Fruit fly (Drosophila melanogaster): ENCODE results near the gene IP3K2.

The IP3K2 gene

dm6 chrX:13368149-13368548, 64.7 kb downstream of the IP3K2 start, which contains the start of gene dmrt11E (continued):
- TF ChIP-seq corto (GFP tag; optimal IDR thresholded peaks at IDR 0.05), result no peak
- TF ChIP-seq ase (GFP tag; IDR thresholded peaks at IDR 0.05), result peak; percentile 41; the same call in 1 of the 3 replicates
- TF ChIP-seq CG18764 (GFP tag; optimal IDR thresholded peaks at IDR 0.05), result peak; percentile 20
- no peak for TF ChIP-seq CG8944 (GFP tag; optimal IDR thresholded peaks at IDR 0.05)

dm6 chrX:13369438-13369837, 66.0 kb downstream of the IP3K2 start:
- no peak for TF ChIP-seq Bteb2 (GFP tag; optimal IDR thresholded peaks at IDR 0.05)
- TF ChIP-seq HLH3B (GFP tag; IDR thresholded peaks at IDR 0.05), result no peak
- TF ChIP-seq Mes4 (GFP tag; optimal IDR thresholded peaks at IDR 0.05), result no peak
- TF ChIP-seq CG2202 (tag; optimal IDR thresholded peaks at IDR 0.05), result no peak
- TF ChIP-seq jigr1 (GFP tag; IDR thresholded peaks at IDR 0.05), result no peak
- no peak for TF ChIP-seq Hsf (GFP tag; optimal IDR thresholded peaks at IDR 0.05)
- no peak for TF ChIP-seq lab (GFP tag; optimal IDR thresholded peaks at IDR 0.05)
- TF ChIP-seq Doc2 (GFP tag; IDR thresholded peaks at IDR 0.05), result no peak
- TF ChIP-seq tll (GFP tag; optimal IDR thresholded peaks at IDR 0.05), result peak in 1 of 2 experiments; percentile 14
- TF ChIP-seq twi (tag; optimal IDR thresholded peaks at IDR 0.05), result peak; percentile 90
- TF ChIP-seq Lhr (GFP tag; optimal IDR thresholded peaks at IDR 0.05), result no peak
- no peak for TF ChIP-seq Scr (GFP tag; IDR thresholded peaks at IDR 0.05; ENCODE audit: partially characterized antibody)
- no peak for TF ChIP-seq hb (GFP tag; IDR thresholded peaks at IDR 0.05; ENCODE audit: partially characterized antibody)
- TF ChIP-seq phol (tag; optimal IDR thresholded peaks at IDR 0.05), result no peak
- no peak for TF ChIP-seq lmd (GFP tag; IDR thresholded peaks at IDR 0.05)
- TF ChIP-seq Atf-2 (GFP tag; optimal IDR thresholded peaks at IDR 0.05), result no peak
- no peak for TF ChIP-seq Hr3 (GFP tag; optimal IDR thresholded peaks at IDR 0.05)
- no peak for TF ChIP-seq vnd (GFP tag; IDR thresholded peaks at IDR 0.05; ENCODE audit: partially characterized antibody)
- TF ChIP-seq Six4 (GFP tag; optimal IDR thresholded peaks at IDR 0.05), result peak; percentile 20
- no peak for TF ChIP-seq usp (GFP tag; optimal IDR thresholded peaks at IDR 0.05)
- TF ChIP-seq CG11247 (GFP tag; IDR thresholded peaks at IDR 0.05), result no peak
- peak; percentile 7 for TF ChIP-seq sqz (GFP tag; optimal IDR thresholded peaks at IDR 0.05)
- TF ChIP-seq dmrt11E (tag; optimal IDR thresholded peaks at IDR 0.05), result peak; percentile 50
- TF ChIP-seq sr (GFP tag; IDR thresholded peaks at IDR 0.05), result no peak
- no peak for TF ChIP-seq CG10267 (tag; optimal IDR thresholded peaks at IDR 0.05)

dm6 chrX:13370306-13370705, 66.9 kb downstream of the IP3K2 start, which contains the start of gene CG1640:
TSS of gene CG1640 (plus strand) at chrX:13370606.
- TF ChIP-seq Gsc (GFP tag; IDR thresholded peaks at IDR 0.05) (no peak), Eip74EF (GFP tag; optimal IDR thresholded peaks at IDR 0.05) (no peak), TFAM (GFP tag; optimal IDR thresholded peaks at IDR 0.05) (no peak), ems (GFP tag; optimal IDR thresholded peaks at IDR 0.05) (no peak), Bgb (GFP tag; IDR thresholded peaks at IDR 0.05; ENCODE audit: partially characterized antibody) (no peak), CG8944 (GFP tag; optimal IDR thresholded peaks at IDR 0.05) (no peak), CG42726 (GFP tag; IDR thresholded peaks at IDR 0.05; ENCODE audit: partially characterized antibody) (no peak), shn (GFP tag; optimal IDR thresholded peaks at IDR 0.05) (no peak), sr (GFP tag; IDR thresholded peaks at IDR 0.05) (no peak), dimm (GFP tag; IDR thresholded peaks at IDR 0.05) (no peak), Hand (GFP tag; optimal IDR thresholded peaks at IDR 0.05) (no peak), CG30020 (tag; optimal IDR thresholded peaks at IDR 0.05) (no peak), gro (GFP tag; optimal IDR thresholded peaks at IDR 0.05) (no peak), btn (GFP tag; optimal IDR thresholded peaks at IDR 0.05) (no peak), Nf-YB (GFP tag; optimal IDR thresholded peaks at IDR 0.05) (no peak), unpg (GFP tag; optimal IDR thresholded peaks at IDR 0.05) (no peak), Hr78 (GFP tag; optimal IDR thresholded peaks at IDR 0.05) (no peak), Kr (GFP tag; optimal IDR thresholded peaks at IDR 0.05) (no peak), CG3281 (GFP tag; optimal IDR thresholded peaks at IDR 0.05) (no peak), CG15601 (tag; optimal IDR thresholded peaks at IDR 0.05) (no peak)

Data from whole organism, embryonic.